Worm (Caenorhabditis elegans): ENCODE data around the gene hsp-25.

DNA sequence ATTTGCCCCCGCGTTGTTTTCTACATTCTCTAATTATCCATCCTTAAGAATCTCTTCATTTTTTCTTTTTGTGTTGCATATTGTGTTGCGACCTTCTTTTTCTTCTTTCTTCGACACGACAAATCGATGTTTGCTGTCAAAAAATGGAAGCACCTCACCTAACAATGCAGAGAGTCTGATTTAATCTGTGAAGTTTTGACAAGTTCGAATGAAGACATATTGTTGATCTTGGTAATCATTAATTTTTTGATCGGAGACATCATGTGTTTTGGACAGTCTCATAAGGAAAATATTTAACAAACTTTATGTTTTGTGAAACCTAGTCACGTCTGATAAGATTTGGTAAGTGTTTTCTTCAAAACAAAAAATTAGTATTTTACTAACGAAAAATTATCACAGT, 10.4 kb downstream of the hsp-25 start:
- TF ChIP-seq lin-39 (tag; optimal IDR thresholded peaks at IDR 0.05), result no peak
- TF ChIP-seq ztf-11 (tag; optimal IDR thresholded peaks at IDR 0.05), result no peak
- no peak for TF ChIP-seq nhr-10 (tag; optimal IDR thresholded peaks at IDR 0.05)
- TF ChIP-seq sma-3 (GFP tag; optimal IDR thresholded peaks at IDR 0.05), result no peak
- TF ChIP-seq nhr-12 (tag; optimal IDR thresholded peaks at IDR 0.05), result no peak
- TF ChIP-seq nhr-6 (tag; optimal IDR thresholded peaks at IDR 0.05), result no peak
- no peak for TF ChIP-seq unc-62 (GFP tag; optimal IDR thresholded peaks at IDR 0.05)
- no peak for TF ChIP-seq nhr-77 (tag; optimal IDR thresholded peaks at IDR 0.05)
- TF ChIP-seq lsy-2 (tag; optimal IDR thresholded peaks at IDR 0.05), result no peak
- TF ChIP-seq ZK546.5 (tag; optimal IDR thresholded peaks at IDR 0.05), result no peak
- no peak for TF ChIP-seq R02D3.7 (tag; optimal IDR thresholded peaks at IDR 0.05)
- TF ChIP-seq ztf-1 (GFP tag; conservative IDR thresholded peaks at IDR 0.05), result no peak
- no peak for TF ChIP-seq nhr-23 (tag; optimal IDR thresholded peaks at IDR 0.05)
